Worm (Caenorhabditis elegans) whole organism, young adult: ENCODE measurements around the gene crm-1.
A peak's percentile ranks its signal among the peaks of the same experiment; 100 is the strongest.

Experiments used
- B0019.2 ChIP-seq: fragments of 200-800 bp; sonication (Bioruptor generic); conservative IDR thresholded peaks from 2 replicates; pipeline ENCODE4 v1.3.6; 2022; ENCODE audit warnings: missing genetic modification reagents, missing genetic modification characterization, missing compliant biosample characterization
- B0261.1 ChIP-seq: sonication (generic microtip); optimal IDR thresholded peaks from 2 replicates; lab custom pipeline; 2016; ENCODE audit warnings: mild to moderate bottlenecking, missing genetic modification characterization, moderate library complexity, missing compliant biosample characterization
- B0336.3 ChIP-seq: fragments of 200-800 bp; sonication (Bioruptor generic); IDR thresholded peaks from 2 replicates; pipeline ENCODE4 v1.3.6; 2022; ENCODE audit warnings: missing genetic modification characterization, missing compliant biosample characterization
- F22D6.2 ChIP-seq: sonication (generic microtip); optimal IDR thresholded peaks from 2 replicates; lab custom pipeline; 2016; ENCODE audit warnings: mild to moderate bottlenecking, missing genetic modification characterization, missing compliant biosample characterization
- F23B12.7 ChIP-seq: sonication (generic microtip); optimal IDR thresholded peaks from 2 replicates; lab custom pipeline; 2017; ENCODE audit warnings: missing genetic modification characterization, mild to moderate bottlenecking, missing compliant biosample characterization, antibody characterized with exemption, moderate library complexity; ENCODE audit not compliant: insufficient read depth
- F49E8.2 ChIP-seq: sonication (generic microtip); optimal IDR thresholded peaks from 3 replicates; lab custom pipeline; 2017; ENCODE audit warnings: missing genetic modification characterization, mild to moderate bottlenecking, missing compliant biosample characterization, antibody characterized with exemption, moderate library complexity; ENCODE audit not compliant: insufficient read depth
- F55B11.4 ChIP-seq: sonication (generic microtip); optimal IDR thresholded peaks from 2 replicates; lab custom pipeline; 2016; ENCODE audit warnings: missing compliant biosample characterization, missing genetic modification characterization, borderline replicate concordance; ENCODE audit not compliant: insufficient read depth
- F57C9.4 ChIP-seq: sonication (generic microtip); optimal IDR thresholded peaks from 2 replicates; lab custom pipeline; 2017; ENCODE audit warnings: mild to moderate bottlenecking, missing genetic modification characterization, missing compliant biosample characterization
- K12H6.12 ChIP-seq: fragments of 200-800 bp; sonication (Bioruptor generic); optimal IDR thresholded peaks from 2 replicates; lab custom pipeline; 2018; ENCODE audit warnings: mild to moderate bottlenecking, missing genetic modification characterization, missing compliant biosample characterization
- T07F8.4 ChIP-seq: sonication (generic microtip); optimal IDR thresholded peaks from 2 replicates; lab custom pipeline; 2016; ENCODE audit warnings: mild to moderate bottlenecking, missing genetic modification characterization, moderate library complexity, missing compliant biosample characterization
- T26A5.8 ChIP-seq: sonication (generic microtip); optimal IDR thresholded peaks from 2 replicates; lab custom pipeline; 2016; ENCODE audit warnings: missing genetic modification characterization, missing compliant biosample characterization
- Y53F4B.3 ChIP-seq: fragments of 200-800 bp; sonication (Bioruptor generic); IDR thresholded peaks from 2 replicates; pipeline ENCODE4 v1.3.6; 2022; ENCODE audit warnings: missing genetic modification reagents, missing genetic modification characterization, missing compliant biosample characterization
- akir-1 ChIP-seq: fragments of 200-800 bp; sonication (Bioruptor generic); optimal IDR thresholded peaks from 2 replicates; lab custom pipeline; 2018; ENCODE audit warnings: mild to moderate bottlenecking, missing genetic modification characterization, moderate library complexity, missing compliant biosample characterization
- ama-1 ChIP-seq, 3 experiments: fragments of 150-350 bp in 1 of 3; sonication (generic microtip) in 2 of 3; optimal IDR thresholded peaks; 2 replicates each; lab custom pipeline; 2014 to 2018; ENCODE audit warnings: missing biosample characterization in 2 of 3, missing genetic modification characterization in 2 of 3, missing genetic modification reagents in 2 of 3
- bed-2 ChIP-seq: fragments of 200-800 bp; sonication (Bioruptor generic); IDR thresholded peaks from 2 replicates; pipeline ENCODE4 v1.3.6; 2022; ENCODE audit warnings: missing genetic modification reagents, missing genetic modification characterization, missing compliant biosample characterization
- cebp-1 ChIP-seq, 2 experiments: fragments of 200-800 bp in 1 of 2; sonication (Bioruptor generic) in 1 of 2; sonication (generic microtip) in 1 of 2; IDR thresholded peaks in 1 of 2; optimal IDR thresholded peaks in 1 of 2; 2 replicates each; pipeline versions ENCODE4 v1.3.6 to Lab custom; 2017 to 2022; ENCODE audit warnings: missing compliant biosample characterization in 2 of 2, missing genetic modification characterization in 2 of 2, mild to moderate bottlenecking in 1 of 2, missing genetic modification reagents in 1 of 2, moderate library complexity in 1 of 2
- ceh-100 ChIP-seq: fragments of 200-800 bp; sonication (Bioruptor generic); IDR thresholded peaks from 2 replicates; pipeline ENCODE4 v1.3.6; 2022; ENCODE audit warnings: missing genetic modification reagents, missing genetic modification characterization, missing compliant biosample characterization
- ceh-91 ChIP-seq: fragments of 200-800 bp; sonication (Bioruptor generic); IDR thresholded peaks from 2 replicates; pipeline ENCODE4 v1.3.6; 2022; ENCODE audit warnings: missing genetic modification reagents, missing genetic modification characterization, missing compliant biosample characterization
- egl-44 ChIP-seq: fragments of 200-800 bp; sonication (Bioruptor generic); IDR thresholded peaks from 2 replicates; pipeline ENCODE4 v1.3.6; 2022; ENCODE audit warnings: missing genetic modification reagents, missing genetic modification characterization, missing compliant biosample characterization
- egrh-3 ChIP-seq: fragments of 200-800 bp; sonication (Bioruptor generic); IDR thresholded peaks from 2 replicates; pipeline ENCODE4 v1.3.6; 2022; ENCODE audit warnings: missing genetic modification reagents, missing genetic modification characterization, missing compliant biosample characterization
- ekl-4 ChIP-seq: fragments of 200-800 bp; sonication (Bioruptor generic); IDR thresholded peaks from 2 replicates; pipeline ENCODE4 v1.3.6; 2022; ENCODE audit warnings: missing genetic modification reagents, missing genetic modification characterization, missing compliant biosample characterization
- fkh-3 ChIP-seq: sonication (generic microtip); optimal IDR thresholded peaks from 2 replicates; lab custom pipeline; 2016; ENCODE audit warnings: mild to moderate bottlenecking, missing genetic modification characterization, missing compliant biosample characterization
- hsf-1 ChIP-seq: fragments of 200-800 bp; sonication (Bioruptor generic); IDR thresholded peaks from 2 replicates; pipeline ENCODE4 v1.3.6; 2022; ENCODE audit warnings: missing genetic modification reagents, missing genetic modification characterization, missing compliant biosample characterization
- lin-26 ChIP-seq: fragments of 200-800 bp; sonication (Bioruptor generic); IDR thresholded peaks from 2 replicates; pipeline ENCODE4 v1.3.6; 2022; ENCODE audit warnings: missing genetic modification reagents, missing genetic modification characterization, missing compliant biosample characterization
- lin-35 ChIP-seq, 3 experiments: fragments of 150-350 bp in 2 of 3; sonication (generic microtip) in 1 of 3; optimal IDR thresholded peaks; 2 replicates each; lab custom pipeline; 2014 to 2018; ENCODE audit warnings: missing biosample characterization in 3 of 3, missing genetic modification characterization in 3 of 3, missing genetic modification reagents in 3 of 3
- lir-1 ChIP-seq: fragments of 200-800 bp; sonication (Bioruptor generic); conservative IDR thresholded peaks from 2 replicates; pipeline ENCODE4 v1.3.6; 2022; ENCODE audit warnings: missing genetic modification reagents, missing genetic modification characterization, missing compliant biosample characterization
- lsl-1 ChIP-seq: fragments of 200-800 bp; sonication (Bioruptor generic); optimal IDR thresholded peaks from 2 replicates; lab custom pipeline; 2018; ENCODE audit warnings: mild to moderate bottlenecking, missing genetic modification characterization, moderate library complexity, missing compliant biosample characterization
- lsy-27 ChIP-seq: sonication (generic microtip); optimal IDR thresholded peaks from 2 replicates; lab custom pipeline; 2017; ENCODE audit warnings: missing genetic modification characterization, mild to moderate bottlenecking, missing compliant biosample characterization, antibody characterized with exemption, missing genotype, borderline replicate concordance; ENCODE audit not compliant: insufficient read depth
- madf-10 ChIP-seq: sonication (generic microtip); optimal IDR thresholded peaks from 2 replicates; lab custom pipeline; 2016; ENCODE audit warnings: mild to moderate bottlenecking, missing genetic modification characterization, missing compliant biosample characterization
- madf-3 ChIP-seq: fragments of 200-800 bp; sonication (Bioruptor generic); IDR thresholded peaks from 2 replicates; pipeline ENCODE4 v1.3.6; 2022; ENCODE audit warnings: missing genetic modification reagents, missing genetic modification characterization, missing compliant biosample characterization
- madf-6 ChIP-seq: fragments of 200-800 bp; sonication (Bioruptor generic); IDR thresholded peaks from 2 replicates; pipeline ENCODE4 v1.3.6; 2022; ENCODE audit warnings: missing genetic modification reagents, missing genetic modification characterization, missing compliant biosample characterization
- madf-8 ChIP-seq: fragments of 200-800 bp; sonication (Bioruptor generic); conservative IDR thresholded peaks from 2 replicates; pipeline ENCODE4 v1.3.6; 2022; ENCODE audit warnings: missing genetic modification reagents, missing genetic modification characterization, missing compliant biosample characterization
- mcd-1 ChIP-seq: fragments of 200-800 bp; sonication (Bioruptor generic); IDR thresholded peaks from 2 replicates; pipeline ENCODE4 v1.3.6; 2022; ENCODE audit warnings: missing genetic modification reagents, missing genetic modification characterization, missing compliant biosample characterization
- mel-28 ChIP-seq: sonication (generic microtip); optimal IDR thresholded peaks from 2 replicates; lab custom pipeline; 2016; ENCODE audit warnings: borderline replicate concordance, mild to moderate bottlenecking, missing genetic modification characterization, missing compliant biosample characterization
- mes-4 ChIP-seq: sonication (generic microtip); optimal IDR thresholded peaks from 2 replicates; lab custom pipeline; 2016; ENCODE audit warnings: missing genotype, missing genetic modification characterization, missing compliant biosample characterization
- nfya-1 ChIP-seq: sonication (generic microtip); optimal IDR thresholded peaks from 2 replicates; lab custom pipeline; 2017; ENCODE audit warnings: antibody characterized with exemption, missing compliant biosample characterization, missing genetic modification characterization, borderline replicate concordance; ENCODE audit not compliant: insufficient read depth
- nhr-80 ChIP-seq: sonication (generic microtip); optimal IDR thresholded peaks from 2 replicates; lab custom pipeline; 2016; ENCODE audit warnings: missing genetic modification characterization, missing compliant biosample characterization
- pha-4 ChIP-seq: fragments of 150-350 bp; sonication (generic microtip); optimal IDR thresholded peaks from 2 replicates; lab custom pipeline; 2014; ENCODE audit warnings: missing biosample characterization, missing genetic modification reagents, missing genetic modification characterization
- rcor-1 ChIP-seq: fragments of 200-800 bp; sonication (Bioruptor generic); IDR thresholded peaks from 2 replicates; pipeline ENCODE4 v1.3.6; 2022; ENCODE audit warnings: missing genetic modification reagents, missing genetic modification characterization, missing compliant biosample characterization
- sea-2 ChIP-seq: fragments of 200-800 bp; sonication (Bioruptor generic); IDR thresholded peaks from 2 replicates; pipeline ENCODE4 v1.3.6; 2022; ENCODE audit warnings: missing genetic modification characterization, missing compliant biosample characterization
- snpc-1.1 ChIP-seq: sonication (generic microtip); optimal IDR thresholded peaks from 2 replicates; lab custom pipeline; 2017; ENCODE audit warnings: missing genetic modification characterization, mild to moderate bottlenecking, missing compliant biosample characterization, antibody characterized with exemption, moderate library complexity, missing genotype, missing genetic modification reagents; ENCODE audit not compliant: insufficient read depth
- tbp1 ChIP-seq: fragments of 200-800 bp; sonication (Bioruptor generic); optimal IDR thresholded peaks from 2 replicates; lab custom pipeline; 2018; ENCODE audit warnings: mild to moderate bottlenecking, missing genetic modification characterization, missing compliant biosample characterization
- tbx-9 ChIP-seq: sonication (generic microtip); optimal IDR thresholded peaks from 2 replicates; lab custom pipeline; 2016; ENCODE audit warnings: borderline replicate concordance, missing genetic modification characterization, inconsistent platforms, missing compliant biosample characterization
- ztf-18 ChIP-seq: sonication (generic microtip); optimal IDR thresholded peaks from 2 replicates; lab custom pipeline; 2016; ENCODE audit warnings: missing genotype, mild to moderate bottlenecking, missing genetic modification characterization, missing compliant biosample characterization
- ztf-22 ChIP-seq: fragments of 200-800 bp; sonication (Bioruptor generic); optimal IDR thresholded peaks from 2 replicates; lab custom pipeline; 2018; ENCODE audit warnings: mild to moderate bottlenecking, missing genetic modification characterization, moderate library complexity, missing compliant biosample characterization
- ztf-28 ChIP-seq: fragments of 200-800 bp; sonication (Bioruptor generic); IDR thresholded peaks from 2 replicates; pipeline ENCODE4 v1.3.6; 2022; ENCODE audit warnings: missing genetic modification reagents, missing genetic modification characterization, missing compliant biosample characterization

crm-1 gene

DNA sequence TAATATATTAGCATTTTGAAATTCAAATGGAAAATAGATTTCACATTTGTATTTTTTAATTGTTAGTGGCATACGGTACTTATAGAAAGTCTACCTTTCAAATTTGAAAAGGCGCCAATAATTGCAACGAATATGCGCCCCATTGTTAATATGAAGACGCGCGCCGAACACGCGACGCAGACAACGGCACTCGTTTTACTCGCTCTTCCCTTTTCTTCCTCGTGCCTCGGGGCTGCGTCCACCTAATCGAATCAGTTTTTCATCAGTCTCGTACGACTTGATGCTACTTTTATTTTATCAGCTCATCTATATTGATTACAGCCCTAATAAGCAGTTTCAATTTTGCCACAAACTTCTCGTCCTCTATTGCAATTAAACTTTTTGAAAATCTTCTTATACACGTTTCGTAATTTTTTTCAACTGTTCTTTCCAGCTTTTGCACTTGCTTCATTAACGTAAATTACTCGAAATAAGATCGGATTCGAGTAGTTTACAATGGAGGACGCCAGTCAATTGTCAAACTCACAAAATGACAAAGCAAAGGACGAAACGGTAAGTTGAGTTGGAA lies 30.0 kb upstream of the crm-1 start, which contains the start of gene cash-1 (continued):
- TF ChIP-seq madf-10 (tag; lab: Kevin White, UChicago) (peak; percentile 17), Y53F4B.3 (GFP tag; lab: Robert Waterston, UW) (no peak), mcd-1 (GFP tag; lab: Robert Waterston, UW) (peak; percentile 86), T07F8.4 (tag; lab: Kevin White, UChicago) (no peak), snpc-1.1 (tag; lab: Kevin White, UChicago) (no peak), lsl-1 (GFP tag; lab: Kevin White, UChicago) (peak; percentile 69), ztf-22 (GFP tag; lab: Kevin White, UChicago) (no peak), B0019.2 (GFP tag; lab: Robert Waterston, UW) (no peak), bed-2 (GFP tag; lab: Robert Waterston, UW) (no peak), madf-3 (GFP tag; lab: Robert Waterston, UW) (peak; percentile 99), ceh-91 (peak; percentile 66), ztf-18 (tag; lab: Kevin White, UChicago) (peak; percentile 51), rcor-1 (GFP tag; lab: Robert Waterston, UW) (0 out of 2 replicates have a peak, but pooled peaks have one; percentile 37), lir-1 (GFP tag; lab: Robert Waterston, UW) (no peak), F23B12.7 (tag; lab: Kevin White, UChicago) (no peak), lin-35 (GFP tag; optimal IDR thresholded peaks at IDR 0.05; lab: Kevin White, UChicago) (peak in 1 of 3 experiments; percentile 42), mes-4 (tag; lab: Kevin White, UChicago) (no peak), T26A5.8 (tag; lab: Kevin White, UChicago) (no peak), madf-8 (peak; percentile 71), ztf-28 (no peak), egrh-3 (GFP tag; lab: Robert Waterston, UW) (no peak), F49E8.2 (tag; lab: Kevin White, UChicago) (peak; percentile 51), egl-44 (GFP tag; lab: Robert Waterston, UW) (no peak), fkh-3 (tag; lab: Kevin White, UChicago) (no peak), ama-1 (optimal IDR thresholded peaks at IDR 0.05; lab: Kevin White, UChicago) (peak; percentile 36), ama-1 (GFP tag; optimal IDR thresholded peaks at IDR 0.05; lab: Kevin White, UChicago) (no peak), nfya-1 (tag; lab: Kevin White, UChicago) (no peak), cebp-1 (GFP tag; IDR thresholded peaks at IDR 0.05; lab: Robert Waterston, UW) (peak; percentile 45; the same call in 1 of the 2 replicates), cebp-1 (tag; optimal IDR thresholded peaks at IDR 0.05; lab: Kevin White, UChicago) (peak; percentile 58), madf-6 (GFP tag; lab: Robert Waterston, UW) (peak; percentile 85), hsf-1 (no peak), pha-4 (tag; lab: Kevin White, UChicago) (peak; percentile 8), ceh-100 (no peak), akir-1 (GFP tag; lab: Kevin White, UChicago) (no peak), ekl-4 (peak; percentile 51; the same call in 1 of the 2 replicates), nhr-80 (peak; percentile 88), tbx-9 (tag; lab: Kevin White, UChicago) (no peak), sea-2 (no peak), lin-26 (GFP tag; lab: Robert Waterston, UW) (peak; percentile 54), F55B11.4 (tag; lab: Kevin White, UChicago) (no peak), lsy-27 (tag; lab: Kevin White, UChicago) (peak; percentile 61), mel-28 (tag; lab: Kevin White, UChicago) (no peak), K12H6.12 (tag; lab: Kevin White, UChicago) (peak; percentile 36), tbp1 (GFP tag; lab: Kevin White, UChicago) (peak; percentile 53), F22D6.2 (tag; lab: Kevin White, UChicago) (no peak), B0336.3 (no peak), B0261.1 (no peak), F57C9.4 (tag; lab: Kevin White, UChicago) (no peak)
- TF ChIP-seq, all 124 proteins: peak for 42
